Fruit fly (Drosophila melanogaster): ENCODE data around the gene CG33643.

DNA sequence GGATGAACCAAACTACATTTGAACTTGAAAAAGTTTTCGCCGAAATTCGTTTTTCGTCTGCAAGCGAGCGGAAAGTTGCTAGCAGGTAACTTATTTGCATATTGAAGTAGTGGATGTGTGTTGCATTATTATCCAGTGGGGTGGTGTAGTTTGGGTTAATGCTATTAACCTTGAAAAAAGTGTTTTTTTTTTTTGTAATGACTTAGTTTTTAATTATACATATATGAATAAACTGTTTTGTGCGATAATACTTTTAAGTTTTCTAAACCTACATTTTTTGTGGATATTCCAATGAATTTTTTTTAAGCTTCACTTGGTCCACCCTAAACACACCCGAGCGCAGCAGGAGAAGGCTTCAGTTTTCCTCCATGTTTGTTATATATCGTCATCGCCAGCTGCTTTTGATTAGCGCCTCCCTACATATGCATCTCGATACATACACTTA lies 40.1 kb downstream of the CG33643 start:
- TF ChIP-seq OdsH (GFP tag; optimal IDR thresholded peaks at IDR 0.05) = peak; percentile 90
- TF ChIP-seq dsx (GFP tag; optimal IDR thresholded peaks at IDR 0.05; ENCODE audit: poor library complexity, severe bottlenecking) = peak; percentile 60
- TF ChIP-seq Hr39 (GFP tag; optimal IDR thresholded peaks at IDR 0.05) = peak; percentile 89
- TF ChIP-seq CG4318 (GFP tag; optimal IDR thresholded peaks at IDR 0.05) = peak; percentile 80
- TF ChIP-seq Blimp-1 (GFP tag; optimal IDR thresholded peaks at IDR 0.05) = peak; percentile 81
- peak; percentile 91 for TF ChIP-seq CG6792 (GFP tag; optimal IDR thresholded peaks at IDR 0.05)
- peak; percentile 89 for TF ChIP-seq cyc (GFP tag; optimal IDR thresholded peaks at IDR 0.05)
- peak; percentile 84 for TF ChIP-seq CG10669 (GFP tag; optimal IDR thresholded peaks at IDR 0.05)
- TF ChIP-seq CG6276 (GFP tag; optimal IDR thresholded peaks at IDR 0.05) = peak; percentile 89
- peak; percentile 85 for TF ChIP-seq vri (GFP tag; optimal IDR thresholded peaks at IDR 0.05)
- TF ChIP-seq CG1621 (tag; optimal IDR thresholded peaks at IDR 0.05) = peak; percentile 50
- TF ChIP-seq Sox102F (GFP tag; optimal IDR thresholded peaks at IDR 0.05) = peak; percentile 97
- peak; percentile 93 for TF ChIP-seq acj6 (GFP tag; optimal IDR thresholded peaks at IDR 0.05)

Data from whole organism, prepupa.